Fruit fly (Drosophila melanogaster) whole organism, embryonic: ENCODE results near the gene CG2129.

Experiments
- Antp ChIP-seq: fragments of 200-800 bp; sonication (Bioruptor generic); optimal IDR thresholded peaks from 3 replicates; lab custom pipeline; 2016; ENCODE audit warnings: missing biosample characterization, missing genetic modification characterization
- CG10209 ChIP-seq: fragments of 200-800 bp; sonication (Bioruptor generic); optimal IDR thresholded peaks from 3 replicates; lab custom pipeline; 2017; ENCODE audit warnings: missing biosample characterization, mild to moderate bottlenecking, missing genetic modification characterization, missing genetic modification reagents
- CG12071 ChIP-seq: fragments of 200-800 bp; sonication (Bioruptor generic); optimal IDR thresholded peaks from 3 replicates; lab custom pipeline; 2018; ENCODE audit warnings: missing biosample characterization, mild to moderate bottlenecking, missing genetic modification characterization
- CG12299 ChIP-seq: fragments of 200-800 bp; sonication (Bioruptor generic); optimal IDR thresholded peaks from 2 replicates; lab custom pipeline; 2018; ENCODE audit warnings: missing biosample characterization, mild to moderate bottlenecking, missing genetic modification characterization
- CG1233 ChIP-seq: fragments of 200-800 bp; sonication (Bioruptor generic); optimal IDR thresholded peaks from 4 replicates; lab custom pipeline; 2018; ENCODE audit warnings: missing biosample characterization, mild to moderate bottlenecking, missing genetic modification characterization
- CG13894 ChIP-seq: fragments of 200-800 bp; sonication (Bioruptor generic); optimal IDR thresholded peaks from 3 replicates; lab custom pipeline; 2018; ENCODE audit warnings: missing biosample characterization, mild to moderate bottlenecking, missing genetic modification characterization, moderate library complexity
- CG14667 ChIP-seq: fragments of 200-800 bp; sonication (Bioruptor generic); IDR thresholded peaks from 2 replicates; pipeline ENCODE4 v1.3.6; 2022; ENCODE audit warnings: missing biosample characterization, missing genetic modification characterization
- CG14965 ChIP-seq: fragments of 200-800 bp; sonication (Bioruptor generic); optimal IDR thresholded peaks from 2 replicates; lab custom pipeline; 2016; ENCODE audit warnings: missing biosample characterization, missing genetic modification characterization, borderline replicate concordance
- CG15073 ChIP-seq: fragments of 200-800 bp; sonication (Bioruptor generic); optimal IDR thresholded peaks from 2 replicates; lab custom pipeline; 2016; ENCODE audit warnings: missing biosample characterization, missing genetic modification characterization
- CG15479 ChIP-seq: fragments of 200-800 bp; sonication (Bioruptor generic); optimal IDR thresholded peaks from 3 replicates; lab custom pipeline; 2019; ENCODE audit warnings: missing biosample characterization, mild to moderate bottlenecking, missing genetic modification characterization, moderate library complexity
- CG15601 ChIP-seq: fragments of 200-800 bp; sonication (Bioruptor generic); optimal IDR thresholded peaks from 3 replicates; lab custom pipeline; 2019; ENCODE audit warnings: missing biosample characterization, mild to moderate bottlenecking, missing genetic modification characterization, moderate library complexity
- CG17361 ChIP-seq: fragments of 200-800 bp; sonication (Bioruptor generic); IDR thresholded peaks from 3 replicates; pipeline ENCODE4 v1.3.6; 2022; ENCODE audit warnings: missing biosample characterization, missing genetic modification characterization
- CG1832 ChIP-seq: fragments of 200-800 bp; sonication (Bioruptor generic); optimal IDR thresholded peaks from 2 replicates; lab custom pipeline; 2017; ENCODE audit warnings: missing biosample characterization, mild to moderate bottlenecking, missing genetic modification characterization, inconsistent platforms
- CG3065 ChIP-seq: fragments of 200-800 bp; sonication (Bioruptor generic); optimal IDR thresholded peaks from 2 replicates; lab custom pipeline; 2016; ENCODE audit warnings: missing biosample characterization, missing genetic modification characterization
- CG32767 ChIP-seq: fragments of 200-800 bp; sonication (Bioruptor generic); IDR thresholded peaks from 2 replicates; pipeline ENCODE4 v1.3.6; 2022; ENCODE audit warnings: missing biosample characterization, missing genetic modification characterization
- CG32772 ChIP-seq: fragments of 200-800 bp; sonication (Bioruptor generic); IDR thresholded peaks from 2 replicates; pipeline ENCODE4 v1.3.6; 2022; ENCODE audit warnings: missing biosample characterization, missing genetic modification characterization
- CG4360 ChIP-seq: fragments of 200-800 bp; sonication (Bioruptor generic); IDR thresholded peaks from 2 replicates; pipeline ENCODE4 v1.3.6; 2022; ENCODE audit warnings: missing biosample characterization, missing genetic modification characterization
- CG6654 ChIP-seq: fragments of 200-800 bp; sonication (Bioruptor generic); optimal IDR thresholded peaks from 2 replicates; lab custom pipeline; 2017; ENCODE audit warnings: missing biosample characterization, mild to moderate bottlenecking, missing genetic modification characterization
- CG7271 ChIP-seq: fragments of 200-800 bp; sonication (Bioruptor generic); optimal IDR thresholded peaks from 2 replicates; lab custom pipeline; 2018; ENCODE audit warnings: missing biosample characterization, mild to moderate bottlenecking, missing genetic modification characterization, moderate library complexity
- CG8359 ChIP-seq: fragments of 200-800 bp; sonication (Bioruptor generic); optimal IDR thresholded peaks from 2 replicates; lab custom pipeline; 2017; ENCODE audit warnings: missing biosample characterization, mild to moderate bottlenecking, missing genetic modification characterization, borderline replicate concordance
- CG9932 ChIP-seq: fragments of 200-800 bp; sonication (Bioruptor generic); IDR thresholded peaks from 2 replicates; pipeline ENCODE4 v1.3.6; 2022; ENCODE audit warnings: missing biosample characterization, missing genetic modification characterization
- Deaf1 ChIP-seq: fragments of 200-800 bp; optimal IDR thresholded peaks from 3 replicates; lab custom pipeline; 2019; ENCODE audit warnings: missing biosample characterization, mild to moderate bottlenecking, missing genetic modification characterization, moderate library complexity
- Dp ChIP-seq: fragments of 200-800 bp; sonication (Bioruptor generic); optimal IDR thresholded peaks from 2 replicates; lab custom pipeline; 2018; ENCODE audit warnings: missing biosample characterization, mild to moderate bottlenecking, missing genetic modification characterization, moderate library complexity
- Elba2 ChIP-seq: fragments of 200-800 bp; sonication (Bioruptor generic); optimal IDR thresholded peaks from 3 replicates; lab custom pipeline; 2016; ENCODE audit warnings: missing biosample characterization, missing genetic modification characterization
- Fer1 ChIP-seq: fragments of 200-800 bp; sonication (Bioruptor generic); optimal IDR thresholded peaks from 2 replicates; lab custom pipeline; 2017; ENCODE audit warnings: missing biosample characterization, mild to moderate bottlenecking, missing genetic modification characterization
- MTF-1 ChIP-seq: fragments of 200-800 bp; sonication (Bioruptor generic); optimal IDR thresholded peaks from 2 replicates; lab custom pipeline; 2018; ENCODE audit warnings: missing biosample characterization, mild to moderate bottlenecking, missing genetic modification characterization, borderline replicate concordance
- Nf-YC ChIP-seq: fragments of 200-800 bp; optimal IDR thresholded peaks from 3 replicates; lab custom pipeline; 2019; ENCODE audit warnings: missing biosample characterization, mild to moderate bottlenecking, missing genetic modification characterization, moderate library complexity
- Rfx ChIP-seq: fragments of 200-800 bp; sonication (Bioruptor generic); IDR thresholded peaks from 2 replicates; pipeline ENCODE4 v1.3.6; 2022; ENCODE audit warnings: missing biosample characterization, missing genetic modification characterization
- ab ChIP-seq: fragments of 200-800 bp; sonication (Bioruptor generic); optimal IDR thresholded peaks from 2 replicates; lab custom pipeline; 2016; ENCODE audit warnings: missing biosample characterization, missing genetic modification characterization
- bab2 ChIP-seq: fragments of 200-800 bp; sonication (Bioruptor generic); optimal IDR thresholded peaks from 2 replicates; lab custom pipeline; 2016; ENCODE audit warnings: missing biosample characterization, missing genetic modification characterization
- btn ChIP-seq: fragments of 200-800 bp; sonication (Bioruptor generic); optimal IDR thresholded peaks from 2 replicates; lab custom pipeline; 2016; ENCODE audit warnings: missing biosample characterization, missing genetic modification characterization
- chinmo ChIP-seq: fragments of 200-800 bp; sonication (Bioruptor generic); IDR thresholded peaks from 4 replicates; pipeline ENCODE4 v1.3.6; 2022; ENCODE audit warnings: missing biosample characterization, missing genetic modification characterization; ENCODE audit not compliant: partially characterized antibody
- ci ChIP-seq: fragments of 200-800 bp; sonication (Bioruptor generic); IDR thresholded peaks from 3 replicates; pipeline ENCODE4 v1.3.6; 2022; ENCODE audit warnings: missing biosample characterization, missing genetic modification characterization
- corto ChIP-seq: fragments of 200-800 bp; sonication (Bioruptor generic); optimal IDR thresholded peaks from 2 replicates; lab custom pipeline; 2016; ENCODE audit warnings: missing biosample characterization, mild to moderate bottlenecking, missing genetic modification characterization, moderate library complexity
- crol ChIP-seq: fragments of 200-800 bp; sonication (Bioruptor generic); IDR thresholded peaks from 2 replicates; pipeline ENCODE4 v1.3.6; 2022; ENCODE audit warnings: missing biosample characterization, missing genetic modification characterization
- crp ChIP-seq, 2 experiments: fragments of 200-800 bp; sonication (Bioruptor generic); optimal IDR thresholded peaks; 2 replicates in 1 of 2; 3 replicates in 1 of 2; lab custom pipeline; 2017; ENCODE audit warnings: missing biosample characterization in 2 of 2, missing genetic modification characterization in 2 of 2, mild to moderate bottlenecking in 1 of 2, moderate library complexity in 1 of 2
- gcm2 ChIP-seq: fragments of 200-800 bp; sonication (Bioruptor generic); optimal IDR thresholded peaks from 2 replicates; lab custom pipeline; 2016; ENCODE audit warnings: missing biosample characterization, missing genetic modification characterization
- gsb-n ChIP-seq: fragments of 200-800 bp; sonication (Bioruptor generic); optimal IDR thresholded peaks from 3 replicates; lab custom pipeline; 2018; ENCODE audit warnings: missing biosample characterization, mild to moderate bottlenecking, missing genetic modification characterization
- jing ChIP-seq: fragments of 200-800 bp; sonication (Bioruptor generic); optimal IDR thresholded peaks from 2 replicates; lab custom pipeline; 2018; ENCODE audit warnings: missing biosample characterization, mild to moderate bottlenecking, missing genetic modification characterization
- kay ChIP-seq: fragments of 200-800 bp; sonication (Bioruptor generic); optimal IDR thresholded peaks from 2 replicates; lab custom pipeline; 2016; ENCODE audit warnings: missing biosample characterization, missing genetic modification characterization
- kni ChIP-seq: fragments of 200-800 bp; sonication (Bioruptor generic); optimal IDR thresholded peaks from 3 replicates; lab custom pipeline; 2017; ENCODE audit warnings: mild to moderate bottlenecking, missing biosample characterization, missing genetic modification reagents, missing genetic modification characterization
- lmd ChIP-seq: fragments of 200-800 bp; sonication (Bioruptor generic); IDR thresholded peaks from 2 replicates; pipeline ENCODE4 v1.3.6; 2022; ENCODE audit warnings: missing biosample characterization, missing genetic modification characterization
- odd ChIP-seq: fragments of 200-800 bp; sonication (Bioruptor generic); optimal IDR thresholded peaks from 2 replicates; lab custom pipeline; 2017; ENCODE audit warnings: missing biosample characterization, mild to moderate bottlenecking, missing genetic modification characterization
- sc ChIP-seq, 3 experiments: fragments of >200 bp in 2 of 3; fragments of 200-800 bp in 1 of 3; sonication (Bioruptor generic) in 1 of 3; optimal IDR thresholded peaks; 2 replicates in 2 of 3; 3 replicates in 1 of 3; lab custom pipeline; 2017; ENCODE audit warnings: mild to moderate bottlenecking in 1 of 3, missing biosample characterization in 1 of 3, missing genetic modification characterization in 1 of 3, missing genetic modification reagents in 1 of 3
- sd ChIP-seq: fragments of 200-800 bp; sonication (Bioruptor generic); optimal IDR thresholded peaks from 3 replicates; lab custom pipeline; 2018; ENCODE audit warnings: missing biosample characterization, mild to moderate bottlenecking, missing genetic modification characterization, moderate library complexity
- slou ChIP-seq: fragments of 200-800 bp; sonication (Bioruptor generic); optimal IDR thresholded peaks from 3 replicates; lab custom pipeline; 2016; ENCODE audit warnings: missing biosample characterization, missing genetic modification characterization
- sna ChIP-seq: fragments of 200-800 bp; sonication (Bioruptor generic); IDR thresholded peaks from 2 replicates; pipeline ENCODE4 v1.3.6; 2022; ENCODE audit warnings: missing biosample characterization, missing genetic modification characterization; ENCODE audit not compliant: partially characterized antibody
- toy ChIP-seq: fragments of 200-800 bp; sonication (Bioruptor generic); IDR thresholded peaks from 2 replicates; pipeline ENCODE4 v1.3.6; 2022; ENCODE audit warnings: missing biosample characterization, missing genetic modification characterization
- ttk ChIP-seq: fragments of 200-800 bp; sonication (Bioruptor generic); IDR thresholded peaks from 2 replicates; pipeline ENCODE4 v2.1.2; 2022; ENCODE audit warnings: missing biosample characterization, missing genetic modification characterization
- wor ChIP-seq: fragments of 200-800 bp; sonication (Bioruptor generic); IDR thresholded peaks from 2 replicates; pipeline ENCODE4 v1.3.6; 2022; ENCODE audit warnings: missing biosample characterization, missing genetic modification characterization

CG2129 gene

dm6 chrX:8194559-8194958 lies 48.9 kb downstream of the CG2129 start (continued):
- no peak for TF ChIP-seq CG15479
- no peak for TF ChIP-seq CG15073 (GFP tag; lab: Kevin White, UChicago)
- no peak for TF ChIP-seq ab (GFP tag; lab: Kevin White, UChicago)
- no peak for TF ChIP-seq CG15601
- TF ChIP-seq MTF-1 = no peak
- no peak for TF ChIP-seq corto (GFP tag; lab: Kevin White, UChicago)
- no peak for TF ChIP-seq Dp (GFP tag; lab: Kevin White, UChicago)
- peak; percentile 95 for TF ChIP-seq CG6654 (GFP tag; lab: Kevin White, UChicago)
- no peak for TF ChIP-seq gsb-n
- no peak for TF ChIP-seq CG12299 (tag; lab: Kevin White, UChicago)
- TF ChIP-seq gcm2 (GFP tag; lab: Kevin White, UChicago) = no peak
- TF ChIP-seq CG1832 (GFP tag; lab: Kevin White, UChicago) = peak; percentile 47
- no peak for TF ChIP-seq odd (GFP tag; lab: Kevin White, UChicago)
- peak; percentile 80 for TF ChIP-seq CG4360 (GFP tag; lab: Robert Waterston, UW)
- peak; percentile 55 for TF ChIP-seq sd (tag; lab: Kevin White, UChicago)
- peak; percentile 25 for TF ChIP-seq Nf-YC (tag; lab: Kevin White, UChicago)
- TF ChIP-seq CG7271 = no peak
- no peak for TF ChIP-seq ttk (GFP tag; lab: Robert Waterston, UW)
- no peak for TF ChIP-seq wor (GFP tag; lab: Robert Waterston, UW)
- TF ChIP-seq CG12071 (GFP tag; lab: Kevin White, UChicago) = no peak
- no peak for TF ChIP-seq lmd (GFP tag; lab: Robert Waterston, UW)
- no peak for TF ChIP-seq sc (optimal IDR thresholded peaks at IDR 0.05; lab: Kevin White, UChicago)
- TF ChIP-seq sc (GFP tag; optimal IDR thresholded peaks at IDR 0.05; lab: Kevin White, UChicago) = no peak
- TF ChIP-seq CG32767 (GFP tag; lab: Robert Waterston, UW) = no peak
- no peak for TF ChIP-seq CG14965
- peak; percentile 43; the same call in 1 of the 2 replicates for TF ChIP-seq crol (GFP tag; lab: Robert Waterston, UW)
- peak; percentile 83; the same call in 3 of the 4 replicates for TF ChIP-seq chinmo (GFP tag; lab: Robert Waterston, UW)
- TF ChIP-seq CG1233 (GFP tag; lab: Kevin White, UChicago) = no peak
- no peak for TF ChIP-seq slou (GFP tag; lab: Kevin White, UChicago)
- no peak for TF ChIP-seq CG32772 (GFP tag; lab: Robert Waterston, UW)
- TF ChIP-seq CG10209 = no peak
- TF ChIP-seq bab2 (GFP tag; lab: Kevin White, UChicago) = no peak

dm6 chrX:8195449-8196156 lies 50.0 kb downstream of the CG2129 start:
- no peak for TF ChIP-seq wor (GFP tag; lab: Robert Waterston, UW)
- TF ChIP-seq Elba2 (GFP tag; lab: Kevin White, UChicago) = no peak
- no peak for TF ChIP-seq toy
- no peak for TF ChIP-seq Fer1 (GFP tag; lab: Kevin White, UChicago)
- TF ChIP-seq sna (GFP tag; lab: Robert Waterston, UW) = no peak
- peak; percentile 51 for TF ChIP-seq kni (GFP tag; lab: Kevin White, UChicago)
- TF ChIP-seq Antp = no peak
- TF ChIP-seq CG17361 (GFP tag; lab: Robert Waterston, UW) = no peak
- no peak for TF ChIP-seq Deaf1 (tag; lab: Kevin White, UChicago)
- no peak for TF ChIP-seq btn (GFP tag; lab: Kevin White, UChicago)
- TF ChIP-seq jing = no peak
- no peak for TF ChIP-seq CG14667 (GFP tag; lab: Robert Waterston, UW)
- no peak for TF ChIP-seq CG8359 (GFP tag; lab: Kevin White, UChicago)
- no peak for TF ChIP-seq crp (GFP tag; optimal IDR thresholded peaks at IDR 0.05; lab: Kevin White, UChicago)
- peak; percentile 35; the same call in 1 of the 2 replicates for TF ChIP-seq Rfx (GFP tag; lab: Robert Waterston, UW)
- peak; percentile 26; the same call in 1 of the 3 replicates for TF ChIP-seq ci
- TF ChIP-seq CG3065 (GFP tag; lab: Kevin White, UChicago) = no peak
- TF ChIP-seq CG13894 (tag; lab: Kevin White, UChicago) = no peak
- TF ChIP-seq CG9932 = peak; percentile 6; the same call in 1 of the 2 replicates
- no peak for TF ChIP-seq kay (GFP tag; lab: Kevin White, UChicago)
